Worm (Caenorhabditis elegans) whole organism, young adult: ENCODE measurements around the gene C08H9.18.

Experiments
- D2030.7 ChIP-seq: fragments of 200-800 bp; sonication (Bioruptor generic); IDR thresholded peaks from 2 replicates; pipeline ENCODE4 v1.3.6; 2022; ENCODE audit warnings: missing genetic modification reagents, missing genetic modification characterization, missing compliant biosample characterization
- F22D6.2 ChIP-seq: sonication (generic microtip); optimal IDR thresholded peaks from 2 replicates; lab custom pipeline; 2016; ENCODE audit warnings: mild to moderate bottlenecking, missing genetic modification characterization, missing compliant biosample characterization
- F37B4.10 ChIP-seq: fragments of 200-800 bp; sonication (Bioruptor generic); IDR thresholded peaks from 2 replicates; pipeline ENCODE4 v1.3.6; 2022; ENCODE audit warnings: missing genetic modification characterization, missing compliant biosample characterization
- F39B2.1 ChIP-seq: fragments of 200-800 bp; sonication (Bioruptor generic); IDR thresholded peaks from 2 replicates; pipeline ENCODE4 v1.3.6; 2022; ENCODE audit warnings: missing genetic modification reagents, missing genetic modification characterization, missing compliant biosample characterization
- F49E8.2 ChIP-seq: sonication (generic microtip); optimal IDR thresholded peaks from 3 replicates; lab custom pipeline; 2017; ENCODE audit warnings: missing genetic modification characterization, mild to moderate bottlenecking, missing compliant biosample characterization, antibody characterized with exemption, moderate library complexity; ENCODE audit not compliant: insufficient read depth
- F57A8.1 ChIP-seq: fragments of 200-800 bp; sonication (Bioruptor generic); optimal IDR thresholded peaks from 2 replicates; lab custom pipeline; 2018; ENCODE audit warnings: mild to moderate bottlenecking, missing genetic modification characterization, moderate library complexity, missing compliant biosample characterization
- K12H6.12 ChIP-seq: fragments of 200-800 bp; sonication (Bioruptor generic); optimal IDR thresholded peaks from 2 replicates; lab custom pipeline; 2018; ENCODE audit warnings: mild to moderate bottlenecking, missing genetic modification characterization, missing compliant biosample characterization
- T26A5.8 ChIP-seq: sonication (generic microtip); optimal IDR thresholded peaks from 2 replicates; lab custom pipeline; 2016; ENCODE audit warnings: missing genetic modification characterization, missing compliant biosample characterization
- Y56A3A.18 ChIP-seq: fragments of 200-800 bp; sonication (Bioruptor generic); IDR thresholded peaks from 2 replicates; pipeline ENCODE4 v1.3.6; 2022; ENCODE audit warnings: missing genetic modification reagents, missing genetic modification characterization, missing compliant biosample characterization
- Y79H2A.3 ChIP-seq: fragments of 200-800 bp; sonication (Bioruptor generic); conservative IDR thresholded peaks from 2 replicates; pipeline ENCODE4 v1.3.6; 2022; ENCODE audit warnings: missing genetic modification reagents, missing genetic modification characterization, missing compliant biosample characterization
- Y95B8A.8 ChIP-seq: fragments of 200-800 bp; sonication (Bioruptor generic); IDR thresholded peaks from 2 replicates; pipeline ENCODE4 v1.3.6; 2022; ENCODE audit warnings: missing genetic modification reagents, missing genetic modification characterization, missing compliant biosample characterization
- athp-1 ChIP-seq: sonication (generic microtip); optimal IDR thresholded peaks from 2 replicates; lab custom pipeline; 2017; ENCODE audit warnings: mild to moderate bottlenecking, missing genetic modification characterization, missing compliant biosample characterization
- attf-6 ChIP-seq: fragments of 200-800 bp; sonication (Bioruptor generic); IDR thresholded peaks from 2 replicates; pipeline ENCODE4 v1.3.6; 2022; ENCODE audit warnings: missing genetic modification reagents, missing genetic modification characterization, missing compliant biosample characterization
- bed-1 ChIP-seq: fragments of 200-800 bp; sonication (Bioruptor generic); IDR thresholded peaks from 2 replicates; pipeline ENCODE4 v1.3.6; 2022; ENCODE audit warnings: missing genetic modification reagents, missing genetic modification characterization, missing compliant biosample characterization
- cebp-1 ChIP-seq, 2 experiments: fragments of 200-800 bp in 1 of 2; sonication (Bioruptor generic) in 1 of 2; sonication (generic microtip) in 1 of 2; IDR thresholded peaks in 1 of 2; optimal IDR thresholded peaks in 1 of 2; 2 replicates each; pipeline versions ENCODE4 v1.3.6 to Lab custom; 2017 to 2022; ENCODE audit warnings: missing compliant biosample characterization in 2 of 2, missing genetic modification characterization in 2 of 2, mild to moderate bottlenecking in 1 of 2, missing genetic modification reagents in 1 of 2, moderate library complexity in 1 of 2
- cebp-2 ChIP-seq: fragments of 200-800 bp; sonication (Bioruptor generic); IDR thresholded peaks from 2 replicates; pipeline ENCODE4 v1.3.6; 2022; ENCODE audit warnings: missing genetic modification characterization, missing compliant biosample characterization
- ceh-58 ChIP-seq: fragments of 200-800 bp; sonication (Bioruptor generic); IDR thresholded peaks from 2 replicates; pipeline ENCODE4 v1.3.6; 2022; ENCODE audit warnings: missing genetic modification characterization, missing compliant biosample characterization
- die-1 ChIP-seq: sonication (generic microtip); optimal IDR thresholded peaks from 2 replicates; lab custom pipeline; 2016; ENCODE audit warnings: missing genotype, mild to moderate bottlenecking, missing genetic modification characterization, missing compliant biosample characterization
- egl-44 ChIP-seq: fragments of 200-800 bp; sonication (Bioruptor generic); IDR thresholded peaks from 2 replicates; pipeline ENCODE4 v1.3.6; 2022; ENCODE audit warnings: missing genetic modification reagents, missing genetic modification characterization, missing compliant biosample characterization
- hmg-20 ChIP-seq: fragments of 200-800 bp; sonication (Bioruptor generic); IDR thresholded peaks from 2 replicates; pipeline ENCODE4 v1.3.6; 2022; ENCODE audit warnings: missing genetic modification reagents, missing genetic modification characterization, missing compliant biosample characterization
- hrde-1 ChIP-seq: sonication (generic microtip); optimal IDR thresholded peaks from 2 replicates; lab custom pipeline; 2016; ENCODE audit warnings: missing genetic modification characterization, mild to moderate bottlenecking, missing compliant biosample characterization, moderate library complexity, missing genotype, missing genetic modification reagents, borderline replicate concordance
- lin-35 ChIP-seq, 3 experiments: fragments of 150-350 bp in 2 of 3; sonication (generic microtip) in 1 of 3; optimal IDR thresholded peaks; 2 replicates each; lab custom pipeline; 2014 to 2018; ENCODE audit warnings: missing biosample characterization in 3 of 3, missing genetic modification characterization in 3 of 3, missing genetic modification reagents in 3 of 3
- lin-54 ChIP-seq: fragments of 200-800 bp; sonication (Bioruptor generic); optimal IDR thresholded peaks from 2 replicates; lab custom pipeline; 2018; ENCODE audit warnings: mild to moderate bottlenecking, missing genetic modification characterization, missing compliant biosample characterization
- lsy-27 ChIP-seq: sonication (generic microtip); optimal IDR thresholded peaks from 2 replicates; lab custom pipeline; 2017; ENCODE audit warnings: missing genetic modification characterization, mild to moderate bottlenecking, missing compliant biosample characterization, antibody characterized with exemption, missing genotype, borderline replicate concordance; ENCODE audit not compliant: insufficient read depth
- madf-10 ChIP-seq: sonication (generic microtip); optimal IDR thresholded peaks from 2 replicates; lab custom pipeline; 2016; ENCODE audit warnings: mild to moderate bottlenecking, missing genetic modification characterization, missing compliant biosample characterization
- madf-8 ChIP-seq: fragments of 200-800 bp; sonication (Bioruptor generic); conservative IDR thresholded peaks from 2 replicates; pipeline ENCODE4 v1.3.6; 2022; ENCODE audit warnings: missing genetic modification reagents, missing genetic modification characterization, missing compliant biosample characterization
- mel-28 ChIP-seq: sonication (generic microtip); optimal IDR thresholded peaks from 2 replicates; lab custom pipeline; 2016; ENCODE audit warnings: borderline replicate concordance, mild to moderate bottlenecking, missing genetic modification characterization, missing compliant biosample characterization
- nfya-1 ChIP-seq: sonication (generic microtip); optimal IDR thresholded peaks from 2 replicates; lab custom pipeline; 2017; ENCODE audit warnings: antibody characterized with exemption, missing compliant biosample characterization, missing genetic modification characterization, borderline replicate concordance; ENCODE audit not compliant: insufficient read depth
- nfya-2 ChIP-seq: fragments of 200-800 bp; sonication (Bioruptor generic); IDR thresholded peaks from 2 replicates; pipeline ENCODE4 v1.3.6; 2022; ENCODE audit warnings: missing genetic modification reagents, missing genetic modification characterization, missing compliant biosample characterization
- nhr-179 ChIP-seq: sonication (generic microtip); optimal IDR thresholded peaks from 2 replicates; lab custom pipeline; 2016; ENCODE audit warnings: mild to moderate bottlenecking, missing genetic modification characterization, missing compliant biosample characterization
- nhr-27 ChIP-seq: fragments of 200-800 bp; sonication (Bioruptor generic); optimal IDR thresholded peaks from 2 replicates; lab custom pipeline; 2018; ENCODE audit warnings: mild to moderate bottlenecking, missing genetic modification characterization, moderate library complexity, missing compliant biosample characterization
- nhr-90 ChIP-seq: sonication (generic microtip); optimal IDR thresholded peaks from 2 replicates; lab custom pipeline; 2016; ENCODE audit warnings: missing genotype, mild to moderate bottlenecking, missing genetic modification characterization, missing compliant biosample characterization
- pbrm-1 ChIP-seq: fragments of 200-800 bp; sonication (Bioruptor generic); IDR thresholded peaks from 2 replicates; pipeline ENCODE4 v1.3.6; 2022; ENCODE audit warnings: missing genetic modification reagents, missing genetic modification characterization, missing compliant biosample characterization
- pha-4 ChIP-seq: fragments of 150-350 bp; sonication (generic microtip); optimal IDR thresholded peaks from 2 replicates; lab custom pipeline; 2014; ENCODE audit warnings: missing biosample characterization, missing genetic modification reagents, missing genetic modification characterization
- rpc-1 ChIP-seq, 2 experiments: fragments of 150-350 bp in 1 of 2; sonication (generic microtip) in 1 of 2; optimal IDR thresholded peaks; 2 replicates each; lab custom pipeline; 2014 to 2018; ENCODE audit warnings: missing biosample characterization in 1 of 2, missing genetic modification characterization in 1 of 2, missing genetic modification reagents in 1 of 2, missing genotype in 1 of 2
- snpc-4 ChIP-seq, 5 experiments: fragments of 150-350 bp in 1 of 5; sonication (generic microtip) in 4 of 5; optimal IDR thresholded peaks; 2 replicates each; lab custom pipeline; 2014 to 2018; ENCODE audit warnings: missing genetic modification characterization in 5 of 5, missing biosample characterization in 3 of 5, antibody characterized with exemption in 2 of 5, mild to moderate bottlenecking in 2 of 5, missing compliant biosample characterization in 2 of 5, missing genotype in 2 of 5, moderate library complexity in 2 of 5, missing genetic modification reagents in 1 of 5
- tbx-9 ChIP-seq: sonication (generic microtip); optimal IDR thresholded peaks from 2 replicates; lab custom pipeline; 2016; ENCODE audit warnings: borderline replicate concordance, missing genetic modification characterization, inconsistent platforms, missing compliant biosample characterization
- unc-62 ChIP-seq: fragments of 150-350 bp; optimal IDR thresholded peaks from 2 replicates; lab custom pipeline; 2014; ENCODE audit warnings: missing biosample characterization, missing genetic modification reagents, missing genetic modification characterization
- ztf-26 ChIP-seq: sonication (generic microtip); optimal IDR thresholded peaks from 2 replicates; lab custom pipeline; 2017; ENCODE audit warnings: missing genetic modification characterization, missing compliant biosample characterization
- ztf-3 ChIP-seq: fragments of 200-800 bp; sonication (Bioruptor generic); optimal IDR thresholded peaks from 2 replicates; lab custom pipeline; 2018; ENCODE audit warnings: mild to moderate bottlenecking, missing genetic modification characterization, missing compliant biosample characterization

Gene C08H9.18

DNA sequence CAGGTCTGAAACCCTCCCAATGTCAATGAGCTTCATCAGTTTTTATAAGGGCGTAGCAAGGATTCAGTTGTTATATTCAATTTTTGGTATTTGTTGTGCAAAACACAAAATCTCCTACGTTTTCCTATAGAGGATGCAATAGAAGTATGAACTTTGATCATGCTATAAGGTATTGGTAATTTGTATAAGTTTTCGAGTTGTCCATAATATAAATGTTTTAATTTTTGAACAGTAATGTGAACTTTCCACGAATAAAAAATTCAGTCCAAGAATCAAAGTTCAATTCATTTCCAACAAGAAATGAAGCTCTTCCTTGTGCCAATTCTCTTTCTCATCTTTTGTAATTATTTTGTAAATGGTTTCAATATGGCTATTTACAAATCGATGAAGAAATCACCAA is 31.0 kb downstream of the C08H9.18 start, which contains the start of gene ZK938.12:
Gene ZK938.12 (plus strand): TSS at position 301 of the 400 bp plus-strand sequence.
- no peak for TF ChIP-seq pha-4 (tag; lab: Kevin White, UChicago)

ce11 chrII:9829108-9829507 is 32.9 kb downstream of the C08H9.18 start, which contains the start of gene ZK938.1:
Gene ZK938.1, plus strand, starts transcription at chrII:9829408.
- TF ChIP-seq bed-1 (GFP tag; lab: Robert Waterston, UW) (no peak), egl-44 (GFP tag; lab: Robert Waterston, UW) (no peak), mel-28 (tag; lab: Kevin White, UChicago) (no peak), nhr-27 (tag; lab: Kevin White, UChicago) (no peak), F37B4.10 (GFP tag; lab: Robert Waterston, UW) (no peak), lin-35 (GFP tag; optimal IDR thresholded peaks at IDR 0.05; lab: Kevin White, UChicago) (no peak), athp-1 (no peak), lin-54 (no peak), ztf-3 (GFP tag; lab: Kevin White, UChicago) (no peak), cebp-1 (GFP tag; IDR thresholded peaks at IDR 0.05; lab: Robert Waterston, UW) (no peak), cebp-1 (tag; optimal IDR thresholded peaks at IDR 0.05; lab: Kevin White, UChicago) (no peak), ztf-26 (no peak)

- TF ChIP-seq snpc-4 (GFP tag; optimal IDR thresholded peaks at IDR 0.05; lab: Kevin White, UChicago) (no peak), snpc-4 (tag; optimal IDR thresholded peaks at IDR 0.05; lab: Kevin White, UChicago) (no peak), rpc-1 (optimal IDR thresholded peaks at IDR 0.05; lab: Kevin White, UChicago) (no peak), rpc-1 (tag; optimal IDR thresholded peaks at IDR 0.05; lab: Kevin White, UChicago) (no peak), mel-28 (tag; lab: Kevin White, UChicago) (no peak), Y95B8A.8 (GFP tag; lab: Robert Waterston, UW) (no peak), Y56A3A.18 (no peak), madf-8 (GFP tag; lab: Robert Waterston, UW) (no peak), nfya-2 (GFP tag; lab: Robert Waterston, UW) (no peak), F39B2.1 (GFP tag; lab: Robert Waterston, UW) (no peak), D2030.7 (GFP tag; lab: Robert Waterston, UW) (no peak), lsy-27 (no peak), ceh-58 (GFP tag; lab: Robert Waterston, UW) (no peak), tbx-9 (tag; lab: Kevin White, UChicago) (no peak), nfya-1 (tag; lab: Kevin White, UChicago) (no peak), hmg-20 (no peak), Y79H2A.3 (GFP tag; lab: Robert Waterston, UW) (no peak), nhr-90 (tag; lab: Kevin White, UChicago) (no peak)
These were observed 33.5 kb downstream of the C08H9.18 start for ce11 chrII:9828502-9828901.

ce11 chrII:9827852-9828251 is 34.2 kb downstream of the C08H9.18 start, which contains the start of gene eyg-1:
Gene eyg-1, minus strand, starts transcription at chrII:9827952.
- no peak for TF ChIP-seq hrde-1 (tag; lab: Kevin White, UChicago)
- TF ChIP-seq F22D6.2 (tag; lab: Kevin White, UChicago) = no peak
- TF ChIP-seq cebp-2 (GFP tag; lab: Robert Waterston, UW) = no peak
- no peak for TF ChIP-seq F49E8.2 (tag; lab: Kevin White, UChicago)
- TF ChIP-seq hmg-20 = no peak
- no peak for TF ChIP-seq madf-10
- no peak for TF ChIP-seq unc-62 (GFP tag; lab: Kevin White, UChicago)
- no peak for TF ChIP-seq nhr-27 (tag; lab: Kevin White, UChicago)
- no peak for TF ChIP-seq attf-6 (GFP tag; lab: Robert Waterston, UW)
- no peak for TF ChIP-seq pbrm-1
- no peak for TF ChIP-seq F57A8.1 (GFP tag; lab: Kevin White, UChicago)
- no peak for TF ChIP-seq K12H6.12 (tag; lab: Kevin White, UChicago)
- no peak for TF ChIP-seq die-1 (tag; lab: Kevin White, UChicago)
- TF ChIP-seq nhr-179 (tag; lab: Kevin White, UChicago) = no peak
- no peak for TF ChIP-seq T26A5.8 (tag; lab: Kevin White, UChicago)
- TF ChIP-seq, all 124 proteins: peak for 0
